Worm (Caenorhabditis elegans) whole organism, midembryonic: Measurements from ENCODE around the gene nhr-264.

Experiments used
- flt-1 ChIP-seq: fragments of 200-800 bp; sonication (Bioruptor generic); IDR thresholded peaks from 2 replicates; pipeline ENCODE4 v1.3.6; 2022; ENCODE audit warnings: missing genetic modification characterization, missing compliant biosample characterization
- med-1 ChIP-seq: sonication (generic microtip); optimal IDR thresholded peaks from 2 replicates; lab custom pipeline; 2017; ENCODE audit warnings: missing genetic modification characterization, mild to moderate bottlenecking, missing compliant biosample characterization, antibody characterized with exemption, missing genetic modification reagents; ENCODE audit not compliant: insufficient read depth
- ztf-23 ChIP-seq: fragments of 200-800 bp; sonication (Bioruptor generic); IDR thresholded peaks from 2 replicates; pipeline ENCODE4 v1.3.6; 2022; ENCODE audit warnings: missing genetic modification reagents, missing genetic modification characterization, missing compliant biosample characterization

DNA sequence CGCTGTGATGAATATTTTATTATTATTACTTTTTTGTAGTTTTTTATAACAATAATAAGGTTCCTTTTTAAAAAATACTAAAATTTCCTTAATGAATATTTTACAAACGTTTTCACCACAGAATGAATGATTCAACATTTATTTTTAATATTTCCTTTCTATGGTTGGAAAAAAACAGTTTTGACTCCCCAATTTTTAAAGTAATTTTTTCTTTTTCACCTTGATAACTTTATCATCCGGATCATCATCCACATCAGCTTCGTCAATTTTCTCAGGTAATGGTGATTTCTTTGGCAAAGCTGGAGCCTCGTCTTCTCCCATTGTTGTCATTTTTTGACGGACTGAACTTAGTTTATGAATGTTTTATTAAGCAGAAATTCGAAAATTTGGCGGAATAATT lies 50.1 kb downstream of the nhr-264 start, which contains the start of gene rab-28:
- TF ChIP-seq flt-1 (GFP tag; lab: Robert Waterston, UW), result no peak
- TF ChIP-seq ztf-23 (GFP tag; lab: Robert Waterston, UW), result no peak
- no peak for TF ChIP-seq med-1
